Fruit fly (Drosophila melanogaster): Measurements from ENCODE around the gene gish.
A peak's percentile ranks its signal among the peaks of the same experiment; 100 is the strongest.

Gene gish

dm6 chr3R:16238016-16238710, 34.1 kb upstream of the gish start (continued):
- TF ChIP-seq Lpt (GFP tag; optimal IDR thresholded peaks at IDR 0.05) (no peak), Smox (GFP tag; optimal IDR thresholded peaks at IDR 0.05) (peak; percentile 21), Hr4 (GFP tag; optimal IDR thresholded peaks at IDR 0.05) (peak; percentile 23), CG8319 (GFP tag; optimal IDR thresholded peaks at IDR 0.05) (peak; percentile 38), Eip75B (GFP tag; optimal IDR thresholded peaks at IDR 0.05) (peak; percentile 37), ss (GFP tag; optimal IDR thresholded peaks at IDR 0.05) (no peak), CG32006 (GFP tag; optimal IDR thresholded peaks at IDR 0.05) (peak; percentile 55), dac (GFP tag; optimal IDR thresholded peaks at IDR 0.05) (no peak), Hr38 (GFP tag; optimal IDR thresholded peaks at IDR 0.05) (no peak), salr (GFP tag; optimal IDR thresholded peaks at IDR 0.05) (peak in 1 of 2 experiments; percentile 48), achi (GFP tag; optimal IDR thresholded peaks at IDR 0.05) (peak; percentile 32), CG16779 (tag; optimal IDR thresholded peaks at IDR 0.05) (no peak), CG11902 (GFP tag; optimal IDR thresholded peaks at IDR 0.05) (no peak), CG4318 (GFP tag; optimal IDR thresholded peaks at IDR 0.05) (no peak), eg (GFP tag; IDR thresholded peaks at IDR 0.05) (no peak), CG11762 (GFP tag; optimal IDR thresholded peaks at IDR 0.05; ENCODE audit: insufficient read depth) (peak; percentile 1), CG9139 (GFP tag; optimal IDR thresholded peaks at IDR 0.05) (no peak), Sox14 (GFP tag; optimal IDR thresholded peaks at IDR 0.05) (peak; percentile 55), CG6276 (GFP tag; optimal IDR thresholded peaks at IDR 0.05) (no peak), Ets96B (tag; optimal IDR thresholded peaks at IDR 0.05) (peak; percentile 50)

- TF ChIP-seq lz (GFP tag; optimal IDR thresholded peaks at IDR 0.05) (no peak), salr (GFP tag; optimal IDR thresholded peaks at IDR 0.05) (no peak), net (GFP tag; optimal IDR thresholded peaks at IDR 0.05) (no peak), vri (GFP tag; optimal IDR thresholded peaks at IDR 0.05) (peak; percentile 10), Hr4 (GFP tag; optimal IDR thresholded peaks at IDR 0.05) (no peak)
Observed at dm6 chr3R:16239304-16239703, 32.9 kb upstream of the gish start.

dm6 chr3R:16240478-16241101, 31.7 kb upstream of the gish start:
- TF ChIP-seq Hr4 (GFP tag; optimal IDR thresholded peaks at IDR 0.05) = no peak
- TF ChIP-seq CG11902 (GFP tag; optimal IDR thresholded peaks at IDR 0.05) = no peak
- TF ChIP-seq Lpt (GFP tag; optimal IDR thresholded peaks at IDR 0.05) = no peak
- no peak for TF ChIP-seq Eip75B (GFP tag; optimal IDR thresholded peaks at IDR 0.05)
- no peak for TF ChIP-seq Ets96B (tag; optimal IDR thresholded peaks at IDR 0.05)
- TF ChIP-seq spab (GFP tag; optimal IDR thresholded peaks at IDR 0.05) = no peak
- no peak for TF ChIP-seq Ets21C (GFP tag; optimal IDR thresholded peaks at IDR 0.05)
- TF ChIP-seq CG6808 (GFP tag; optimal IDR thresholded peaks at IDR 0.05) = no peak
- no peak for TF ChIP-seq Smox (GFP tag; optimal IDR thresholded peaks at IDR 0.05)
- TF ChIP-seq fd59A (GFP tag; optimal IDR thresholded peaks at IDR 0.05) = no peak
- TF ChIP-seq CG9139 (GFP tag; optimal IDR thresholded peaks at IDR 0.05) = no peak
- peak; percentile 27 for TF ChIP-seq Hr39 (GFP tag; optimal IDR thresholded peaks at IDR 0.05)
- no peak for TF ChIP-seq Hr38 (GFP tag; optimal IDR thresholded peaks at IDR 0.05)
- no peak for TF ChIP-seq Sox15 (GFP tag; optimal IDR thresholded peaks at IDR 0.05)
- TF ChIP-seq CG6276 (GFP tag; optimal IDR thresholded peaks at IDR 0.05) = no peak
- TF ChIP-seq Sox102F (GFP tag; optimal IDR thresholded peaks at IDR 0.05) = no peak
- no peak for TF ChIP-seq Eip93F (GFP tag; optimal IDR thresholded peaks at IDR 0.05)
- no peak for TF ChIP-seq topi (GFP tag; optimal IDR thresholded peaks at IDR 0.05)
- no peak for TF ChIP-seq CG3032 (tag; optimal IDR thresholded peaks at IDR 0.05)
- TF ChIP-seq Gug (GFP tag; IDR thresholded peaks at IDR 0.05) = no peak
- no peak for TF ChIP-seq Blimp-1 (GFP tag; optimal IDR thresholded peaks at IDR 0.05)
- no peak for TF ChIP-seq Sox14 (GFP tag; optimal IDR thresholded peaks at IDR 0.05)
- no peak for TF ChIP-seq CG7368 (GFP tag; optimal IDR thresholded peaks at IDR 0.05)
- TF ChIP-seq ss (GFP tag; optimal IDR thresholded peaks at IDR 0.05) = peak in 1 of 2 experiments; percentile 18
- no peak for TF ChIP-seq acj6 (GFP tag; optimal IDR thresholded peaks at IDR 0.05)
- TF ChIP-seq CG11294 (GFP tag; IDR thresholded peaks at IDR 0.05) = no peak
- no peak for TF ChIP-seq CG6854 (GFP tag; optimal IDR thresholded peaks at IDR 0.05)
- no peak for TF ChIP-seq CG15336 (GFP tag; IDR thresholded peaks at IDR 0.05)
- peak; percentile 36 for TF ChIP-seq cyc (GFP tag; optimal IDR thresholded peaks at IDR 0.05)
- no peak for TF ChIP-seq net (GFP tag; optimal IDR thresholded peaks at IDR 0.05)
- no peak for TF ChIP-seq fkh (GFP tag; optimal IDR thresholded peaks at IDR 0.05)
- peak; percentile 73 for TF ChIP-seq vri (GFP tag; optimal IDR thresholded peaks at IDR 0.05)
- TF ChIP-seq CG32006 (GFP tag; optimal IDR thresholded peaks at IDR 0.05) = no peak
- no peak for TF ChIP-seq CG8632 (GFP tag; optimal IDR thresholded peaks at IDR 0.05)
- no peak for TF ChIP-seq CG6163 (GFP tag; IDR thresholded peaks at IDR 0.05)
